Fruit fly (Drosophila melanogaster) whole organism: ENCODE results near the gene Or22b.

Source experiments
- CG8478 ChIP-seq: fragments of >200 bp; optimal IDR thresholded peaks from 2 replicates; lab custom pipeline; 2018; ENCODE audit warnings: inconsistent platforms
- Dll ChIP-seq: fragments of >200 bp; optimal IDR thresholded peaks from 2 replicates; lab custom pipeline; 2017
- EcR ChIP-seq, 2 experiments: fragments of >200 bp; optimal IDR thresholded peaks; 2 replicates each; lab custom pipeline; 2017; ENCODE audit warnings: missing biosample characterization in 2 of 2, missing genetic modification characterization in 2 of 2, missing genetic modification reagents in 2 of 2
- pan ChIP-seq: fragments of >200 bp; optimal IDR thresholded peaks from 2 replicates; lab custom pipeline; 2017
- psq ChIP-seq: fragments of >200 bp; optimal IDR thresholded peaks from 2 replicates; lab custom pipeline; 2017
- usp ChIP-seq: fragments of >200 bp; optimal IDR thresholded peaks from 2 replicates; lab custom pipeline; 2017; ENCODE audit warnings: missing biosample characterization, missing genetic modification characterization, mixed read lengths

The Or22b gene

dm6 chr2L:1522397-1522796 is at the start of gene Or22b:
Or22b (plus strand) TSS chr2L:1522697.
- TF ChIP-seq psq (lab: Kevin White, UChicago) (no peak), EcR (GFP tag; optimal IDR thresholded peaks at IDR 0.05; lab: Kevin White, UChicago) (no peak), usp (GFP tag; lab: Kevin White, UChicago) (no peak), CG8478 (lab: Kevin White, UChicago) (no peak), Dll (no peak), pan (lab: Kevin White, UChicago) (no peak)

- no peak for TF ChIP-seq EcR (GFP tag; optimal IDR thresholded peaks at IDR 0.05; lab: Kevin White, UChicago)
- TF ChIP-seq pan (lab: Kevin White, UChicago): peak; percentile 79
Measured at dm6 chr2L:1473427-1473826, 49.1 kb upstream of the Or22b start.

- no peak for TF ChIP-seq psq (lab: Kevin White, UChicago)
- TF ChIP-seq Dll: no peak
- no peak for TF ChIP-seq pan (lab: Kevin White, UChicago)
- TF ChIP-seq EcR (GFP tag; optimal IDR thresholded peaks at IDR 0.05; lab: Kevin White, UChicago): no peak
- no peak for TF ChIP-seq usp (GFP tag; lab: Kevin White, UChicago)
- TF ChIP-seq CG8478 (lab: Kevin White, UChicago): no peak
Measured at dm6 chr2L:1476872-1477503, 45.5 kb upstream of the Or22b start.

dm6 chr2L:1478488-1478887 is 44.0 kb upstream of the Or22b start:
- TF ChIP-seq pan (lab: Kevin White, UChicago): no peak
- TF ChIP-seq psq (lab: Kevin White, UChicago): no peak
- TF ChIP-seq CG8478 (lab: Kevin White, UChicago): no peak
- TF ChIP-seq Dll: no peak
- TF ChIP-seq usp (GFP tag; lab: Kevin White, UChicago): no peak
- TF ChIP-seq EcR (GFP tag; optimal IDR thresholded peaks at IDR 0.05; lab: Kevin White, UChicago): no peak

dm6 chr2L:1485975-1486665 is 36.4 kb upstream of the Or22b start:
- TF ChIP-seq psq (lab: Kevin White, UChicago): no peak
- TF ChIP-seq pan (lab: Kevin White, UChicago): no peak
- TF ChIP-seq EcR (GFP tag; optimal IDR thresholded peaks at IDR 0.05; lab: Kevin White, UChicago): no peak
- no peak for TF ChIP-seq Dll
- no peak for TF ChIP-seq usp (GFP tag; lab: Kevin White, UChicago)
- no peak for TF ChIP-seq CG8478 (lab: Kevin White, UChicago)

- no peak for TF ChIP-seq EcR (GFP tag; optimal IDR thresholded peaks at IDR 0.05; lab: Kevin White, UChicago)
- TF ChIP-seq Dll: no peak
- no peak for TF ChIP-seq usp (GFP tag; lab: Kevin White, UChicago)
- TF ChIP-seq pan (lab: Kevin White, UChicago): no peak
- TF ChIP-seq CG8478 (lab: Kevin White, UChicago): no peak
- TF ChIP-seq psq (lab: Kevin White, UChicago): no peak
Measured at dm6 chr2L:1491791-1492345, 30.6 kb upstream of the Or22b start, which contains the start of gene CG31928. CG31928 (plus strand) TSS chr2L:1492295.

dm6 chr2L:1493770-1494169 is 28.7 kb upstream of the Or22b start, which contains the start of gene CG33128:
CG33128 (plus strand) TSS chr2L:1494070.
- no peak for TF ChIP-seq Dll
- TF ChIP-seq usp (GFP tag; lab: Kevin White, UChicago): no peak
- TF ChIP-seq EcR (GFP tag; optimal IDR thresholded peaks at IDR 0.05; lab: Kevin White, UChicago): no peak
- TF ChIP-seq CG8478 (lab: Kevin White, UChicago): no peak
- no peak for TF ChIP-seq pan (lab: Kevin White, UChicago)
- no peak for TF ChIP-seq psq (lab: Kevin White, UChicago)

- TF ChIP-seq CG8478 (lab: Kevin White, UChicago): no peak
- no peak for TF ChIP-seq usp (GFP tag; lab: Kevin White, UChicago)
- TF ChIP-seq psq (lab: Kevin White, UChicago): no peak
- TF ChIP-seq Dll: no peak
- TF ChIP-seq EcR (GFP tag; optimal IDR thresholded peaks at IDR 0.05; lab: Kevin White, UChicago): no peak
- TF ChIP-seq pan (lab: Kevin White, UChicago): no peak
Measured at dm6 chr2L:1495160-1495559, 27.3 kb upstream of the Or22b start, which contains the start of gene CG31926. CG31926 (plus strand) TSS chr2L:1495460.

dm6 chr2L:1496943-1497342 is 25.6 kb upstream of the Or22b start, which contains the start of gene CG31661:
CG31661 (plus strand) TSS chr2L:1497243.
- no peak for TF ChIP-seq Dll
- no peak for TF ChIP-seq pan (lab: Kevin White, UChicago)
- no peak for TF ChIP-seq usp (GFP tag; lab: Kevin White, UChicago)
- TF ChIP-seq EcR (GFP tag; optimal IDR thresholded peaks at IDR 0.05; lab: Kevin White, UChicago): no peak
- TF ChIP-seq psq (lab: Kevin White, UChicago): no peak
- no peak for TF ChIP-seq CG8478 (lab: Kevin White, UChicago)

- TF ChIP-seq psq (lab: Kevin White, UChicago): no peak
- no peak for TF ChIP-seq CG8478 (lab: Kevin White, UChicago)
- TF ChIP-seq usp (GFP tag; lab: Kevin White, UChicago): no peak
- TF ChIP-seq EcR (GFP tag; optimal IDR thresholded peaks at IDR 0.05; lab: Kevin White, UChicago): no peak
- TF ChIP-seq pan (lab: Kevin White, UChicago): no peak
- TF ChIP-seq Dll: no peak
Measured at dm6 chr2L:1498966-1499554, 23.4 kb upstream of the Or22b start.

- TF ChIP-seq psq (lab: Kevin White, UChicago) (no peak), usp (GFP tag; lab: Kevin White, UChicago) (no peak), CG8478 (lab: Kevin White, UChicago) (no peak), pan (lab: Kevin White, UChicago) (no peak), Dll (no peak), EcR (GFP tag; optimal IDR thresholded peaks at IDR 0.05; lab: Kevin White, UChicago) (no peak)
Measured at dm6 chr2L:1500312-1500711, 22.2 kb upstream of the Or22b start, which contains the start of gene CG18131. CG18131 (minus strand) TSS chr2L:1500608.
